Fruit fly (Drosophila melanogaster): Measurements from ENCODE around the gene Rrp6.

The Rrp6 gene

DNA sequence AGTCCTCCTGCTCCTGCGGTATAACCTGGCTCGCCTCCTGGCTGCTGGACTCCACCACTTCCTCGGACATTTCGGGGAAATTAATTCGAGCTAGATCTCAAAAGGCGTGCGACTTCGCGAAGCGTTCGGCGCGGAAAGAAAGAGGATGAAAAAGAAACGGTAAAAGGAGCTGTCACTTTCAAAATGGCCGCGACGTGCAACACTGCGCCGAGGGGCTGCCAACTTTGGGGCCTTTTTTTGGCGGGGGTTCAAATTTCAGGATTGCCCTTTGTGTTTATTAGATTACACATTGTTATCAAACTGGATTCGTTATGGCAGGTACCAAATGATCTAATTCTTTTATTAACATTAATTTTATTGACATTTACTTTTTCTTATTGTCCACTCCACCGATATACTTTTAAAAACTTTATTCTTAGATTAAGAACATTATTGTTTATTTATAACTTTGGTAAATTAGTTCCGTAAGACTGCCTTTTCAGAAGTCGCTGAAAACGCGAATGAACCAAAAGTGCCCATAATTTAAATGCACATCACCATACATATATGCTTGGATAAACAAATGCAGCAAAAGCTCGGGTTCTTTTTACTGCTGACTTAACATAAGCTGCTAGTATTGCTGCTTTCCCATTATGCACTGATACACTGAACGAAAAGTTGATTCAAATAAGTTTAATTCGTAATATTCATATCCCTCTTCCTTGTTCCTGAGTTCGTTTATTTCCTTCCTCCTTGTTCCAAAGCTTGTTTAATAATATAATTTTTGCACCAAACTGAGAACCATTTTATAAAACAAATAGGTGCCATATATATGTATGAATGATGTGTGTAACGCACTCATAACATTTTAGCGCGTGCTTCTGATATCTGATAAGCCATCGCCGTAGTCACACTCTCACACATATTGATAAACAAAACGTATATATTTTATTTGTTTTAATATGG is 15.6 kb upstream of the Rrp6 start, which contains the start of gene RpS5b:
TSS of gene RpS5b (minus strand) at position 156 of the 945 bp plus-strand sequence.
- TF ChIP-seq cnc (optimal IDR thresholded peaks at IDR 0.05) (no peak), Hr96 (GFP tag; optimal IDR thresholded peaks at IDR 0.05) (no peak), tj (GFP tag; optimal IDR thresholded peaks at IDR 0.05) (peak; percentile 99), Mnt (GFP tag; optimal IDR thresholded peaks at IDR 0.05) (peak; percentile 18), ovo (GFP tag; optimal IDR thresholded peaks at IDR 0.05) (peak; percentile 81), CG7045 (GFP tag; optimal IDR thresholded peaks at IDR 0.05) (no peak), CG11617 (GFP tag; optimal IDR thresholded peaks at IDR 0.05) (peak; percentile 10), CG33017 (tag; optimal IDR thresholded peaks at IDR 0.05) (no peak), CG14711 (tag; optimal IDR thresholded peaks at IDR 0.05) (peak; percentile 82), toe (GFP tag; optimal IDR thresholded peaks at IDR 0.05) (no peak), bab1 (GFP tag; optimal IDR thresholded peaks at IDR 0.05) (peak; percentile 73), pad (GFP tag; optimal IDR thresholded peaks at IDR 0.05) (peak; percentile 40), CG7101 (tag; optimal IDR thresholded peaks at IDR 0.05) (peak; percentile 28), Clk (GFP tag; optimal IDR thresholded peaks at IDR 0.05) (no peak), CG5204 (GFP tag; optimal IDR thresholded peaks at IDR 0.05) (no peak)

DNA sequence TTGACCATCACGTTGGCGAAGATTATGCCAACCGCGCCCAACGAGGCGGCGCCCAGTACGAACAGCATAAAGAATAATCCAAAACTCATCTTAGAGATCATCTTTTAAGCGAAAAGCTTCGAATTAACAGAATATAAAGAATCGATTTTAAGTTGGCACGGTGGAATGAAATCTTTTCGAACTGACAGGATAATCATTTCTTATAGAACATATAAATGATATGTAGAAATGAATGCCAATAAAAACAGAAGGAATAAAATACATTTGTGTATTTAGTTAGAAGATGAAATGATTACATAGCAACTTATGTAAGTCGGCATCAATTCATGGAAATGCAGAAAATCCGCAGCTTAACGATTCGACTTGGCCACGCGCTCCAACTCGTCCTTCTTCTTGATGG is 14.1 kb upstream of the Rrp6 start, which contains the start of gene VhaPPA1-2:
TSS of gene VhaPPA1-2 (minus strand) at position 101 of the 400 bp plus-strand sequence.
- no peak for TF ChIP-seq CG14711 (tag; optimal IDR thresholded peaks at IDR 0.05)
- no peak for TF ChIP-seq tj (GFP tag; optimal IDR thresholded peaks at IDR 0.05)
- no peak for TF ChIP-seq kay (GFP tag; ENCODE audit: borderline replicate concordance)
- no peak for TF ChIP-seq Clk (GFP tag; optimal IDR thresholded peaks at IDR 0.05)
- no peak for TF ChIP-seq bab1 (GFP tag; optimal IDR thresholded peaks at IDR 0.05)
- no peak for TF ChIP-seq cic (GFP tag; optimal IDR thresholded peaks at IDR 0.05)
- TF ChIP-seq Hr96 (GFP tag; optimal IDR thresholded peaks at IDR 0.05) = no peak
- TF ChIP-seq toe (GFP tag; optimal IDR thresholded peaks at IDR 0.05) = no peak

DNA sequence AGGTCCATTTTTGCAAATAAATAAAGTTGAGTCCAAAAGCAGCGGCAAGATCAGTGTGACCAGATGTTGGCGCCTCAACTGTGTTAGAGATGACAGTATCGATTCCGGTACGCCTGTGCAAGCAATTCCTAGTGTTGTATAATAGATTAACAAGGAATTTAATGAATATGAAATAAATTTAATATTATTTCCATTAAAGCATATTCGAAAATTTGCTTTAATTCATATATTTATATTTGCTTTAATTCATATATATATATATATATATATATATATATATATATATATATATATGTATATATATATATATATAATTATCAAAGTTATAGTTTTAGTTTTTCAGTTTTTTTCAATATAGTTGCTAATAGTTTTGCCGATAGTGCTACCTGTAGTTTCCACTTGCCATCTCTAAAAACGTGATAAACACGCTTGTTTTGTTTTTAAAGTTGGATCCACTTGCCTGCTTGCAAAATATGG is 12.3 kb upstream of the Rrp6 start, which contains the start of the genes Nup93-2 and CG3817:
TSS of gene Nup93-2 (minus strand) at position 93 of the 477 bp plus-strand sequence.
TSS of gene CG3817 (plus strand) at position 460 of the 477 bp plus-strand sequence.
- peak; percentile 23 for TF ChIP-seq cic (GFP tag; optimal IDR thresholded peaks at IDR 0.05)
- TF ChIP-seq Clk (GFP tag; optimal IDR thresholded peaks at IDR 0.05) = no peak
- TF ChIP-seq CG11617 (GFP tag; optimal IDR thresholded peaks at IDR 0.05) = no peak
- TF ChIP-seq Hr96 (GFP tag; optimal IDR thresholded peaks at IDR 0.05) = no peak
- no peak for TF ChIP-seq CG5204 (GFP tag; optimal IDR thresholded peaks at IDR 0.05)
- peak; percentile 63 for TF ChIP-seq ovo (GFP tag; optimal IDR thresholded peaks at IDR 0.05)
- TF ChIP-seq CG12768 (GFP tag; optimal IDR thresholded peaks at IDR 0.05) = peak; percentile 37
- peak; percentile 86 for TF ChIP-seq CG7101 (tag; optimal IDR thresholded peaks at IDR 0.05)
- TF ChIP-seq CG1620 (GFP tag; optimal IDR thresholded peaks at IDR 0.05) = peak; percentile 54
- no peak for TF ChIP-seq tj (GFP tag; optimal IDR thresholded peaks at IDR 0.05)
- no peak for TF ChIP-seq bab1 (GFP tag; optimal IDR thresholded peaks at IDR 0.05)
- TF ChIP-seq Mnt (GFP tag; optimal IDR thresholded peaks at IDR 0.05) = peak; percentile 79
- TF ChIP-seq CG33017 (tag; optimal IDR thresholded peaks at IDR 0.05) = peak; percentile 74
- TF ChIP-seq CG7045 (GFP tag; optimal IDR thresholded peaks at IDR 0.05) = peak; percentile 66
- TF ChIP-seq toe (GFP tag; optimal IDR thresholded peaks at IDR 0.05) = no peak
- TF ChIP-seq Crg-1 (GFP tag; optimal IDR thresholded peaks at IDR 0.05) = peak; percentile 5
- peak; percentile 59 for TF ChIP-seq CG14711 (tag; optimal IDR thresholded peaks at IDR 0.05)
- TF ChIP-seq pad (GFP tag; optimal IDR thresholded peaks at IDR 0.05) = no peak
- no peak for TF ChIP-seq kay (GFP tag; ENCODE audit: borderline replicate concordance)
- TF ChIP-seq cnc (optimal IDR thresholded peaks at IDR 0.05) = no peak

DNA sequence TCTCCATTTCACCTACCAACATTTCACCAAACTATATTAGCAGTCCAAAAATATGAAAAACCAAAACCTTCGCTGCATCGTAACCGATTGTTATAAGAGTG is 8.6 kb upstream of the Rrp6 start, which contains the start of gene CG14860:
TSS of gene CG14860 (plus strand) at position 2 of the 101 bp plus-strand sequence.
- no peak for TF ChIP-seq CG14711 (tag; optimal IDR thresholded peaks at IDR 0.05)
- TF ChIP-seq CG7101 (tag; optimal IDR thresholded peaks at IDR 0.05) = no peak
- TF ChIP-seq cnc (optimal IDR thresholded peaks at IDR 0.05) = no peak
- TF ChIP-seq Clk (GFP tag; optimal IDR thresholded peaks at IDR 0.05) = no peak
- no peak for TF ChIP-seq cic (GFP tag; optimal IDR thresholded peaks at IDR 0.05)
- TF ChIP-seq Mnt (GFP tag; optimal IDR thresholded peaks at IDR 0.05) = no peak

DNA sequence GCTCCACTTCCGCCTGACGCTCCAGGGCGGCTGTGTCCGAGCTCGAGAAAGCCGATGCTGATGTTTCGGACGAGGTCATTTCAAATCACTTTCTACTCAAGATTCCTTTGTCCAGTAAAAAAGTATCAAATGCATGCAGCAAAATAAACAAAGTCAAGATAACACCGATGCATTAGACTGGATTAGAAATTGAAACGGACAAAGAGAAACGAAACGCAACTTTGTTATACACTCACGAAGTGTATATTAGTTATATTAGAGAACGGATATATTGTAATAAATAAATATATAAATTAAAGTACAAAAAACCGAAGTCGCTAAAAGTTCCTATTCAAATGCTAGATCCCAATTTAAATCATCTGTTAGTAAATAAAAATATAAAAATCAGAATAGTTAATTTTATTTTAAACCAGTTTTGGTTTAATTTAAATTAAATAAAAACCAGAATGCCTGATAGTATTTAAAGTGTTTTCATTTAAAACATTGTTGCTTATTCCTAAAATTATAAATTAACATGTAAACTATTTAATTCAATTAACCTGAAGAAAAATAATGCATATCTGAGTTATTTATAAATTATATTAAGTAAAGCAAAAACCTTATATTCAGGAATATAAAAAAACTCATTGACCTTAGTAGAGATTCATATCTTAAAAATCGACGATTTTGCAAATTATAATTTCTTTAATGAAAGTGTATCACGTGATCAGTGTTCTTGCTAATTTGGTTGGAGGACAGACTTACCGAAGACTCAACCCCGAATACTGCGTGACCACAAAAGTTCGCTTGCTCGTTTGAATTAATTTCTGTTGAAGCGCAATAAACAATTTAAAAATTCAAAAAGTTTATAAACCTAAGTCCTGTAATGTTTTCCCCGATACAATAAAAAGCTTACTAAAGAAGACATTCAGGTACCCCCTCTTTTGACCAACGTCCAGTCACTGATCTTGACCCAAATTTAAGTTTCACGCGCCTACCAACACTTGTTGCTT is 8.0 kb upstream of the Rrp6 start, which contains the start of gene Dph2:
TSS of gene Dph2 (minus strand) at position 164 of the 992 bp plus-strand sequence.
- TF ChIP-seq Clk (GFP tag; optimal IDR thresholded peaks at IDR 0.05) (no peak), CG14711 (tag; optimal IDR thresholded peaks at IDR 0.05) (peak; percentile 81), CG33017 (tag; optimal IDR thresholded peaks at IDR 0.05) (peak; percentile 88), CG7101 (tag; optimal IDR thresholded peaks at IDR 0.05) (peak; percentile 89), bab1 (GFP tag; optimal IDR thresholded peaks at IDR 0.05) (peak; percentile 40), toe (GFP tag; optimal IDR thresholded peaks at IDR 0.05) (no peak), ovo (GFP tag; optimal IDR thresholded peaks at IDR 0.05) (no peak), Crg-1 (GFP tag; optimal IDR thresholded peaks at IDR 0.05) (no peak), tj (GFP tag; optimal IDR thresholded peaks at IDR 0.05) (peak; percentile 82), CG1620 (GFP tag; optimal IDR thresholded peaks at IDR 0.05) (peak; percentile 42), cnc (optimal IDR thresholded peaks at IDR 0.05) (no peak), CG7045 (GFP tag; optimal IDR thresholded peaks at IDR 0.05) (peak; percentile 71), Mnt (GFP tag; optimal IDR thresholded peaks at IDR 0.05) (peak; percentile 46), CG11617 (GFP tag; optimal IDR thresholded peaks at IDR 0.05) (peak; percentile 53), CG12768 (GFP tag; optimal IDR thresholded peaks at IDR 0.05) (no peak), CG5204 (GFP tag; optimal IDR thresholded peaks at IDR 0.05) (no peak), kay (GFP tag; ENCODE audit: borderline replicate concordance) (no peak), pad (GFP tag; optimal IDR thresholded peaks at IDR 0.05) (no peak), cic (GFP tag; optimal IDR thresholded peaks at IDR 0.05) (no peak), Hr96 (GFP tag; optimal IDR thresholded peaks at IDR 0.05) (no peak)

Measured in whole organism, adult.